Fruit fly (Drosophila melanogaster) whole organism, wandering third instar larva: Measurements from ENCODE around the gene CG44038.

Experiments used
- CG9705 ChIP-seq: fragments of 200-800 bp; sonication (Bioruptor generic); optimal IDR thresholded peaks from 2 replicates; lab custom pipeline; 2018; ENCODE audit warnings: missing biosample characterization, mild to moderate bottlenecking, missing genetic modification characterization
- Dfd ChIP-seq: fragments of >200 bp; optimal IDR thresholded peaks from 2 replicates; lab custom pipeline; 2017; ENCODE audit warnings: missing biosample characterization, missing genetic modification characterization
- Hr78 ChIP-seq: fragments of >200 bp; optimal IDR thresholded peaks from 2 replicates; lab custom pipeline; 2017; ENCODE audit warnings: missing biosample characterization, missing genetic modification characterization
- br ChIP-seq: fragments of 200-800 bp; sonication (Bioruptor generic); optimal IDR thresholded peaks from 2 replicates; lab custom pipeline; 2016; ENCODE audit warnings: missing biosample characterization, missing genetic modification characterization
- dl ChIP-seq, 2 experiments: fragments of 175-275, 200-275 bp in 1 of 2; fragments of 200-275 bp in 1 of 2; sonication (Bioruptor generic); optimal IDR thresholded peaks; lab custom pipeline; 2018; ENCODE audit warnings: mild to moderate bottlenecking in 2 of 2, missing biosample characterization in 2 of 2, missing genetic modification characterization in 2 of 2, moderate library complexity in 2 of 2; ENCODE audit not compliant: partially characterized antibody in 2 of 2, insufficient read depth in 1 of 2
- h ChIP-seq: fragments of 200-800 bp; sonication (Bioruptor generic); optimal IDR thresholded peaks from 3 replicates; lab custom pipeline; 2016; ENCODE audit warnings: missing biosample characterization, mild to moderate bottlenecking, missing genetic modification characterization
- lola ChIP-seq: fragments of >200 bp; optimal IDR thresholded peaks from 2 replicates; lab custom pipeline; 2017; ENCODE audit warnings: missing biosample characterization, missing genetic modification characterization
- psq ChIP-seq: fragments of 200-800 bp; sonication (Bioruptor generic); optimal IDR thresholded peaks from 3 replicates; lab custom pipeline; 2017; ENCODE audit warnings: missing biosample characterization, mild to moderate bottlenecking, missing genetic modification characterization, moderate library complexity
- rgr ChIP-seq: fragments of 200-800 bp; sonication (Bioruptor generic); optimal IDR thresholded peaks from 3 replicates; lab custom pipeline; 2016; ENCODE audit warnings: missing biosample characterization, mild to moderate bottlenecking, missing genetic modification characterization

DNA sequence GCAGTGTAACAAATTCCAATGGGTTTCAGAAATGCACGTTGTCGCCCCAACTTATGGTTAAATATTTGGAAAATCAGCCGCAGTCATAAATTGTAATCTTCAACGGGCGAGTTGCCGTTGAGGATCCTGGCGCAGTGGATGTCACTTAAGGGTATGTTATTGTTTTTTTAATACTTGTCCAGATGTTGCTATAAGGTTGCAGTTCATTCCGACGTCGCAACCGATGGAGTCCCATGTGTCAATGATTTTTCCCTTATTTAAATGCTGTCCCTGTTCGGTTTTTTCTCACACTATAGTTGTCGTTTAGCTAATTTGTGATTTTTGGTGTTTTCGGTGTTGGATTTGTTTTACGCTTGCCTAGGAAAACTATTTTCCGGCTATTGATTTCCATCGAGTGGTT lies 9.2 kb upstream of the CG44038 start:
- TF ChIP-seq Dfd = no peak
- no peak for TF ChIP-seq br (GFP tag; lab: Kevin White, UChicago)
- no peak for TF ChIP-seq dl (GFP tag; optimal IDR thresholded peaks at IDR 0.05; lab: Kevin White, UChicago; ENCODE audit: insufficient read depth in 1 of 2, partially characterized antibody in 2 of 2)
- no peak for TF ChIP-seq CG9705 (GFP tag; lab: Kevin White, UChicago)
- no peak for TF ChIP-seq Hr78
- no peak for TF ChIP-seq h (GFP tag; lab: Kevin White, UChicago)
- TF ChIP-seq psq (GFP tag; lab: Kevin White, UChicago) = no peak
- no peak for TF ChIP-seq lola (GFP tag; lab: Kevin White, UChicago)
- TF ChIP-seq rgr (GFP tag; lab: Kevin White, UChicago) = no peak
